2 worm cellular contexts compared by ENCODE assay signal in genomic region chrX:1446593-1447141, ce11.
TF ChIP-seq lines count a peak whose summit lies in the region.

Gene zfp-3 (minus strand): TSS chrX:1446643.

TF ChIP-seq in whole organism, L4 larva, 104 proteins besides CTCF, POLR2A, EP300 and RAD21 (continued from another document):
- peak; percentile 84 for TF ChIP-seq pha-4 (GFP tag; IDR thresholded peaks at IDR 0.05; lab: Robert Waterston, UW)
- TF ChIP-seq pha-4 (tag; optimal IDR thresholded peaks at IDR 0.05; lab: Kevin White, UChicago) = peak; percentile 28
- TF ChIP-seq dpl-1 (GFP tag; optimal IDR thresholded peaks at IDR 0.05; lab: Kevin White, UChicago) = peak; percentile 72
- peak; percentile 89 for TF ChIP-seq arid-1 (GFP tag; conservative IDR thresholded peaks at IDR 0.05; lab: Robert Waterston, UW)
- no peak for TF ChIP-seq lin-15B (tag; optimal IDR thresholded peaks at IDR 0.05; lab: Kevin White, UChicago)
- TF ChIP-seq zfp-3 (GFP tag; conservative IDR thresholded peaks at IDR 0.05; lab: Robert Waterston, UW) = peak; percentile 71; the same call in 1 of the 2 replicates
- peak; percentile 87 for TF ChIP-seq spr-1 (tag; optimal IDR thresholded peaks at IDR 0.05; lab: Kevin White, UChicago)
- peak; percentile 91 for TF ChIP-seq set-16 (GFP tag; IDR thresholded peaks at IDR 0.05; lab: Robert Waterston, UW)
- peak; percentile 88 for TF ChIP-seq nhr-77 (tag; optimal IDR thresholded peaks at IDR 0.05; lab: Kevin White, UChicago)
- TF ChIP-seq egl-43 (GFP tag; IDR thresholded peaks at IDR 0.05; lab: Robert Waterston, UW) = peak; percentile 81
- no peak for TF ChIP-seq ztf-11 (tag; optimal IDR thresholded peaks at IDR 0.05; lab: Kevin White, UChicago)
- TF ChIP-seq vab-7 (GFP tag; IDR thresholded peaks at IDR 0.05; lab: Robert Waterston, UW) = peak; percentile 43; the same call in 1 of the 2 replicates
- no peak for TF ChIP-seq mxl-2 (GFP tag; conservative IDR thresholded peaks at IDR 0.05; lab: Robert Waterston, UW)
- TF ChIP-seq hif-1 (tag; optimal IDR thresholded peaks at IDR 0.05; lab: Kevin White, UChicago) = peak; percentile 52 to 95
- peak; percentile 41 for TF ChIP-seq Y5F2A.4 (GFP tag; optimal IDR thresholded peaks at IDR 0.05; lab: Kevin White, UChicago)
- 0 out of 2 replicates have a peak, but pooled peaks have one; percentile 60 for TF ChIP-seq daf-19 (GFP tag; conservative IDR thresholded peaks at IDR 0.05; lab: Robert Waterston, UW)
- TF ChIP-seq php-3 (GFP tag; IDR thresholded peaks at IDR 0.05; lab: Robert Waterston, UW) = 0 out of 2 replicates have a peak, but pooled peaks have one; percentile 44
- TF ChIP-seq fos-1 (tag; optimal IDR thresholded peaks at IDR 0.05; lab: Kevin White, UChicago) = peak; percentile 25
- peak; percentile 49 for TF ChIP-seq ceh-32 (tag; optimal IDR thresholded peaks at IDR 0.05; lab: Kevin White, UChicago; ENCODE audit: poor library complexity)
- peak; percentile 67 for TF ChIP-seq lin-13 (GFP tag; optimal IDR thresholded peaks at IDR 0.05; lab: Kevin White, UChicago)
- no peak for TF ChIP-seq Y48G9A.11 (GFP tag; IDR thresholded peaks at IDR 0.05; lab: Robert Waterston, UW)
- TF ChIP-seq nhr-6 (tag; optimal IDR thresholded peaks at IDR 0.05; lab: Kevin White, UChicago) = peak; percentile 92
- TF ChIP-seq fkh-10 (GFP tag; optimal IDR thresholded peaks at IDR 0.05; lab: Kevin White, UChicago) = peak; percentile 95
- TF ChIP-seq F37D6.2 (tag; optimal IDR thresholded peaks at IDR 0.05; lab: Kevin White, UChicago) = peak; percentile 85
- no peak for TF ChIP-seq unc-130 (GFP tag; optimal IDR thresholded peaks at IDR 0.05; lab: Kevin White, UChicago)
- TF ChIP-seq nhr-25 (tag; optimal IDR thresholded peaks at IDR 0.05; lab: Kevin White, UChicago; ENCODE audit: borderline replicate concordance, insufficient read depth) = peak; percentile 87
- no peak for TF ChIP-seq lim-7 (GFP tag; IDR thresholded peaks at IDR 0.05; lab: Robert Waterston, UW)
- TF ChIP-seq egl-27 (tag; optimal IDR thresholded peaks at IDR 0.05; lab: Kevin White, UChicago) = no peak
- no peak for TF ChIP-seq F44E2.7 (GFP tag; IDR thresholded peaks at IDR 0.05; lab: Robert Waterston, UW)
- TF ChIP-seq nhr-42 (GFP tag; IDR thresholded peaks at IDR 0.05; lab: Robert Waterston, UW) = peak; percentile 87; the same call in 1 of the 2 replicates
- TF ChIP-seq lin-1 (GFP tag; IDR thresholded peaks at IDR 0.05; lab: Robert Waterston, UW) = peak; percentile 81
- TF ChIP-seq F26F4.8 (GFP tag; conservative IDR thresholded peaks at IDR 0.05; lab: Robert Waterston, UW) = no peak
- no peak for TF ChIP-seq attf-4 (tag; optimal IDR thresholded peaks at IDR 0.05; lab: Kevin White, UChicago)
- TF ChIP-seq zag-1 (tag; optimal IDR thresholded peaks at IDR 0.05; lab: Kevin White, UChicago) = peak; percentile 58
- no peak for TF ChIP-seq daf-8 (GFP tag; IDR thresholded peaks at IDR 0.05; lab: Robert Waterston, UW)
- peak; percentile 74; the same call in 1 of the 2 replicates for TF ChIP-seq saeg-2 (GFP tag; IDR thresholded peaks at IDR 0.05; lab: Robert Waterston, UW)
- peak; percentile 86 for TF ChIP-seq mes-2 (tag; optimal IDR thresholded peaks at IDR 0.05; lab: Kevin White, UChicago; ENCODE audit: poor library complexity, severe bottlenecking)
- peak; percentile 87 for TF ChIP-seq duxl-1 (tag; optimal IDR thresholded peaks at IDR 0.05; lab: Kevin White, UChicago; ENCODE audit: poor library complexity)
- peak; percentile 95 for TF ChIP-seq rbr-2 (tag; optimal IDR thresholded peaks at IDR 0.05; lab: Kevin White, UChicago)
- TF ChIP-seq ZK546.5 (tag; optimal IDR thresholded peaks at IDR 0.05; lab: Kevin White, UChicago) = peak in 1 of 2 experiments; percentile 59
- TF ChIP-seq aly-2 (tag; optimal IDR thresholded peaks at IDR 0.05; lab: Kevin White, UChicago) = no peak
- no peak for TF ChIP-seq sdz-12 (GFP tag; optimal IDR thresholded peaks at IDR 0.05; lab: Kevin White, UChicago)
- no peak for TF ChIP-seq nhr-237 (tag; optimal IDR thresholded peaks at IDR 0.05; lab: Kevin White, UChicago)
- TF ChIP-seq R02D3.7 (tag; optimal IDR thresholded peaks at IDR 0.05; lab: Kevin White, UChicago) = no peak
- TF ChIP-seq Y75B8A.6 (GFP tag; IDR thresholded peaks at IDR 0.05; lab: Robert Waterston, UW) = no peak
- TF ChIP-seq lin-29 (GFP tag; IDR thresholded peaks at IDR 0.05; lab: Robert Waterston, UW) = no peak
- TF ChIP-seq dmd-6 (GFP tag; IDR thresholded peaks at IDR 0.05; lab: Robert Waterston, UW) = peak; percentile 91
- TF ChIP-seq mdl-1 (tag; optimal IDR thresholded peaks at IDR 0.05; lab: Kevin White, UChicago) = peak; percentile 95 to 97

TF ChIP-seq in whole organism, late embryonic, 69 proteins besides CTCF, POLR2A, EP300 and RAD21 (continued from another document):
- TF ChIP-seq unc-3 (GFP tag; conservative IDR thresholded peaks at IDR 0.05; lab: Robert Waterston, UW) (no peak), unc-3 (tag; optimal IDR thresholded peaks at IDR 0.05; lab: Kevin White, UChicago) (no peak), ceh-30 (tag; optimal IDR thresholded peaks at IDR 0.05; lab: Kevin White, UChicago) (peak; percentile 54), K02D7.2 (tag; optimal IDR thresholded peaks at IDR 0.05; lab: Kevin White, UChicago) (no peak)
